Worm (Caenorhabditis elegans): ENCODE results near the gene C36E8.4.

- TF ChIP-seq ZK337.2 (GFP tag; IDR thresholded peaks at IDR 0.05) (no peak), gei-8 (GFP tag; optimal IDR thresholded peaks at IDR 0.05) (no peak), nhr-48 (tag; optimal IDR thresholded peaks at IDR 0.05) (no peak), mdl-1 (tag; optimal IDR thresholded peaks at IDR 0.05) (no peak), pqm-1 (tag; optimal IDR thresholded peaks at IDR 0.05) (peak; percentile 68), tag-97 (GFP tag; IDR thresholded peaks at IDR 0.05) (no peak), saeg-2 (GFP tag; IDR thresholded peaks at IDR 0.05) (no peak), skn-1 (tag; optimal IDR thresholded peaks at IDR 0.05) (no peak), ama-1 (optimal IDR thresholded peaks at IDR 0.05) (no peak), mes-2 (tag; optimal IDR thresholded peaks at IDR 0.05; ENCODE audit: poor library complexity, severe bottlenecking) (no peak)
These were observed 1.1 kb upstream of the C36E8.4 start for ce11 chrIII:4010987-4011386.

All from whole organism, L4 larva.